Fruit fly (Drosophila melanogaster) whole organism, embryonic: Measurements from ENCODE around the gene Unc50.

Source experiments
- CG10366 ChIP-seq: fragments of 200-800 bp; sonication (Bioruptor generic); IDR thresholded peaks from 2 replicates; pipeline ENCODE4 v1.3.6; 2022; ENCODE audit warnings: missing biosample characterization, missing genetic modification characterization
- CG11085 ChIP-seq: fragments of 200-800 bp; sonication (Bioruptor generic); IDR thresholded peaks from 2 replicates; pipeline ENCODE4 v1.3.6; 2022; ENCODE audit warnings: missing biosample characterization, missing genetic modification characterization
- CG12769 ChIP-seq: fragments of 200-800 bp; sonication (Bioruptor generic); optimal IDR thresholded peaks from 2 replicates; lab custom pipeline; 2019; ENCODE audit warnings: missing biosample characterization, mild to moderate bottlenecking, missing genetic modification characterization, moderate library complexity
- CG12942 ChIP-seq: fragments of 200-800 bp; sonication (Bioruptor generic); optimal IDR thresholded peaks from 3 replicates; lab custom pipeline; 2016; ENCODE audit warnings: missing biosample characterization, missing genetic modification characterization
- CG13296 ChIP-seq: fragments of 200-800 bp; sonication (Bioruptor generic); optimal IDR thresholded peaks from 3 replicates; lab custom pipeline; 2018; ENCODE audit warnings: missing biosample characterization, mild to moderate bottlenecking, missing genetic modification characterization
- CG13424 ChIP-seq: fragments of 200-800 bp; sonication (Bioruptor generic); optimal IDR thresholded peaks from 2 replicates; lab custom pipeline; 2019; ENCODE audit warnings: missing biosample characterization, mild to moderate bottlenecking, missing genetic modification characterization, moderate library complexity
- CG15479 ChIP-seq: fragments of 200-800 bp; sonication (Bioruptor generic); optimal IDR thresholded peaks from 3 replicates; lab custom pipeline; 2019; ENCODE audit warnings: missing biosample characterization, mild to moderate bottlenecking, missing genetic modification characterization, moderate library complexity
- CG15696 ChIP-seq: fragments of 200-800 bp; sonication (Bioruptor generic); optimal IDR thresholded peaks from 2 replicates; lab custom pipeline; 2019; ENCODE audit warnings: missing biosample characterization, mild to moderate bottlenecking, missing genetic modification characterization, moderate library complexity
- CG16779 ChIP-seq: fragments of 200-800 bp; sonication (Bioruptor generic); IDR thresholded peaks from 2 replicates; pipeline ENCODE4 v1.3.6; 2022; ENCODE audit warnings: missing biosample characterization, missing genetic modification characterization
- CG17912 ChIP-seq: fragments of 200-800 bp; sonication (Bioruptor generic); optimal IDR thresholded peaks from 2 replicates; lab custom pipeline; 2018; ENCODE audit warnings: missing biosample characterization, mild to moderate bottlenecking, missing genetic modification characterization
- CG18011 ChIP-seq: fragments of 200-800 bp; sonication (Bioruptor generic); optimal IDR thresholded peaks from 2 replicates; lab custom pipeline; 2017; ENCODE audit warnings: missing biosample characterization, missing genetic modification characterization, mild to moderate bottlenecking, moderate library complexity, missing genotype
- CG2199 ChIP-seq: fragments of 200-800 bp; sonication (Bioruptor generic); IDR thresholded peaks from 3 replicates; pipeline ENCODE4 v1.3.6; 2022; ENCODE audit warnings: missing biosample characterization, missing genetic modification characterization
- CG3065 ChIP-seq: fragments of 200-800 bp; sonication (Bioruptor generic); optimal IDR thresholded peaks from 2 replicates; lab custom pipeline; 2016; ENCODE audit warnings: missing biosample characterization, missing genetic modification characterization
- CG3163 ChIP-seq: fragments of 200-800 bp; sonication (Bioruptor generic); optimal IDR thresholded peaks from 3 replicates; lab custom pipeline; 2016; ENCODE audit warnings: missing biosample characterization, missing genetic modification characterization
- CG3726 ChIP-seq: fragments of 200-800 bp; sonication (Bioruptor generic); IDR thresholded peaks from 3 replicates; pipeline ENCODE4, ENCODE4 v1.3.6; 2022; ENCODE audit warnings: missing biosample characterization, missing genetic modification characterization
- CG4404 ChIP-seq: fragments of 200-800 bp; sonication (Bioruptor generic); IDR thresholded peaks from 2 replicates; pipeline ENCODE4 v1.3.6; 2022; ENCODE audit warnings: missing biosample characterization, missing genetic modification characterization
- CG4424 ChIP-seq: fragments of 200-800 bp; sonication (Bioruptor generic); optimal IDR thresholded peaks from 3 replicates; lab custom pipeline; 2016; ENCODE audit warnings: missing biosample characterization, missing genetic modification characterization
- CG4617 ChIP-seq: fragments of 200-800 bp; sonication (Bioruptor generic); optimal IDR thresholded peaks from 3 replicates; lab custom pipeline; 2016; ENCODE audit warnings: missing biosample characterization, missing genetic modification characterization, borderline replicate concordance
- CG8478 ChIP-seq: fragments of >200 bp; optimal IDR thresholded peaks from 2 replicates; lab custom pipeline; 2018
- CG9215 ChIP-seq: fragments of 200-800 bp; sonication (Bioruptor generic); IDR thresholded peaks from 2 replicates; pipeline ENCODE4 v1.3.6; 2022; ENCODE audit warnings: missing biosample characterization, missing genetic modification characterization
- CTCF ChIP-seq: fragments of 200-800 bp; sonication (Bioruptor generic); optimal IDR thresholded peaks from 2 replicates; lab custom pipeline; 2017; ENCODE audit warnings: missing biosample characterization, mild to moderate bottlenecking, missing genetic modification characterization, moderate library complexity
- CrebB ChIP-seq: fragments of 200-800 bp; sonication (Bioruptor generic); optimal IDR thresholded peaks from 3 replicates; lab custom pipeline; 2018; ENCODE audit warnings: missing biosample characterization, mild to moderate bottlenecking, missing genetic modification characterization
- Fer3 ChIP-seq: fragments of 200-800 bp; sonication (Bioruptor generic); optimal IDR thresholded peaks from 2 replicates; lab custom pipeline; 2018; ENCODE audit warnings: missing biosample characterization, mild to moderate bottlenecking, missing genetic modification characterization, moderate library complexity
- HLH4C ChIP-seq: fragments of 200-800 bp; sonication (Bioruptor generic); IDR thresholded peaks from 3 replicates; pipeline ENCODE4 v1.3.6; 2022; ENCODE audit warnings: missing biosample characterization, missing genetic modification characterization; ENCODE audit not compliant: partially characterized antibody
- Mes4 ChIP-seq: fragments of 200-800 bp; sonication (Bioruptor generic); optimal IDR thresholded peaks from 2 replicates; lab custom pipeline; 2016; ENCODE audit warnings: missing biosample characterization, missing genetic modification characterization
- Nf-YB ChIP-seq: fragments of 200-800 bp; sonication (Bioruptor generic); optimal IDR thresholded peaks from 3 replicates; lab custom pipeline; 2019; ENCODE audit warnings: missing biosample characterization, mild to moderate bottlenecking, missing genetic modification characterization, moderate library complexity
- Rfx ChIP-seq: fragments of 200-800 bp; sonication (Bioruptor generic); IDR thresholded peaks from 2 replicates; pipeline ENCODE4 v1.3.6; 2022; ENCODE audit warnings: missing biosample characterization, missing genetic modification characterization
- Rx ChIP-seq: fragments of 200-800 bp; sonication (Bioruptor generic); IDR thresholded peaks from 2 replicates; pipeline ENCODE4 v1.3.6; 2022; ENCODE audit warnings: missing biosample characterization, missing genetic modification characterization
- Sox102F ChIP-seq: fragments of 200-800 bp; sonication (Bioruptor generic); optimal IDR thresholded peaks from 2 replicates; lab custom pipeline; 2018; ENCODE audit warnings: missing biosample characterization, mild to moderate bottlenecking, missing genetic modification characterization, moderate library complexity
- ato ChIP-seq: fragments of 200-800 bp; sonication (Bioruptor generic); IDR thresholded peaks from 2 replicates; pipeline ENCODE4 v1.3.6; 2022; ENCODE audit warnings: missing biosample characterization, missing genetic modification characterization; ENCODE audit not compliant: partially characterized antibody
- chinmo ChIP-seq: fragments of 200-800 bp; sonication (Bioruptor generic); IDR thresholded peaks from 4 replicates; pipeline ENCODE4 v1.3.6; 2022; ENCODE audit warnings: missing biosample characterization, missing genetic modification characterization; ENCODE audit not compliant: partially characterized antibody
- ci ChIP-seq: fragments of 200-800 bp; sonication (Bioruptor generic); IDR thresholded peaks from 3 replicates; pipeline ENCODE4 v1.3.6; 2022; ENCODE audit warnings: missing biosample characterization, missing genetic modification characterization
- cwo ChIP-seq: fragments of 200-800 bp; sonication (Bioruptor generic); optimal IDR thresholded peaks from 3 replicates; lab custom pipeline; 2017; ENCODE audit warnings: missing biosample characterization, missing genetic modification characterization, mild to moderate bottlenecking, moderate library complexity, missing genetic modification reagents
- danr ChIP-seq: fragments of 200-800 bp; sonication (Bioruptor generic); IDR thresholded peaks from 2 replicates; pipeline ENCODE4 v1.3.6; 2022; ENCODE audit warnings: missing biosample characterization, missing genetic modification characterization
- dm ChIP-seq: fragments of 200-800 bp; sonication (Bioruptor generic); optimal IDR thresholded peaks from 3 replicates; lab custom pipeline; 2016; ENCODE audit warnings: missing biosample characterization, missing genetic modification characterization
- gce ChIP-seq: fragments of 200-800 bp; sonication (Bioruptor generic); IDR thresholded peaks from 3 replicates; pipeline ENCODE4 v1.3.6; 2022; ENCODE audit warnings: missing biosample characterization, missing genetic modification characterization
- nom ChIP-seq: fragments of 200-800 bp; sonication (Bioruptor generic); optimal IDR thresholded peaks from 2 replicates; lab custom pipeline; 2017; ENCODE audit warnings: missing biosample characterization, missing genetic modification characterization, mild to moderate bottlenecking, moderate library complexity, missing genetic modification reagents
- odd ChIP-seq: fragments of 200-800 bp; sonication (Bioruptor generic); optimal IDR thresholded peaks from 2 replicates; lab custom pipeline; 2017; ENCODE audit warnings: missing biosample characterization, mild to moderate bottlenecking, missing genetic modification characterization
- pho ChIP-seq: fragments of 200-800 bp; sonication (Bioruptor generic); optimal IDR thresholded peaks from 2 replicates; lab custom pipeline; 2016; ENCODE audit warnings: missing biosample characterization, missing genetic modification characterization
- pros ChIP-seq: fragments of 200-800 bp; sonication (Bioruptor generic); optimal IDR thresholded peaks from 3 replicates; lab custom pipeline; 2019; ENCODE audit warnings: missing biosample characterization, mild to moderate bottlenecking, missing genetic modification characterization, moderate library complexity
- row ChIP-seq: fragments of 200-800 bp; sonication (Bioruptor generic); IDR thresholded peaks from 3 replicates; pipeline ENCODE4 v1.3.6; 2022; ENCODE audit warnings: missing biosample characterization, missing genetic modification characterization
- sd ChIP-seq: fragments of 200-800 bp; sonication (Bioruptor generic); optimal IDR thresholded peaks from 3 replicates; lab custom pipeline; 2018; ENCODE audit warnings: missing biosample characterization, mild to moderate bottlenecking, missing genetic modification characterization, moderate library complexity
- sens ChIP-seq: fragments of 200-800 bp; sonication (Bioruptor generic); peaks from one replicate; lab custom pipeline; 2016; ENCODE audit warnings: missing biosample characterization, missing genetic modification characterization
- slou ChIP-seq: fragments of 200-800 bp; sonication (Bioruptor generic); optimal IDR thresholded peaks from 3 replicates; lab custom pipeline; 2016; ENCODE audit warnings: missing biosample characterization, missing genetic modification characterization
- sna ChIP-seq: fragments of 200-800 bp; sonication (Bioruptor generic); IDR thresholded peaks from 2 replicates; pipeline ENCODE4 v1.3.6; 2022; ENCODE audit warnings: missing biosample characterization, missing genetic modification characterization; ENCODE audit not compliant: partially characterized antibody
- sob ChIP-seq: fragments of 200-800 bp; sonication (Bioruptor generic); IDR thresholded peaks from 2 replicates; pipeline ENCODE4 v1.3.6; 2022; ENCODE audit warnings: missing biosample characterization, missing genetic modification characterization
- tin ChIP-seq: fragments of 200-800 bp; sonication (Bioruptor generic); optimal IDR thresholded peaks from 3 replicates; lab custom pipeline; 2016; ENCODE audit warnings: missing biosample characterization, missing genetic modification characterization
- unpg ChIP-seq: fragments of 200-800 bp; sonication (Bioruptor generic); optimal IDR thresholded peaks from 3 replicates; lab custom pipeline; 2018; ENCODE audit warnings: missing biosample characterization, mild to moderate bottlenecking, missing genetic modification characterization, moderate library complexity
- usp ChIP-seq: fragments of >200 bp; optimal IDR thresholded peaks from 2 replicates; lab custom pipeline; 2017; ENCODE audit warnings: missing biosample characterization, missing genetic modification characterization
- z ChIP-seq: fragments of 200-800 bp; sonication (Bioruptor generic); IDR thresholded peaks from 3 replicates; pipeline ENCODE4 v1.3.6; 2022; ENCODE audit warnings: missing biosample characterization, missing genetic modification characterization

The Unc50 gene

dm6 chr3R:8659907-8660660, 16.3 kb downstream of the Unc50 start (continued):
- TF ChIP-seq CG12769 (tag; lab: Kevin White, UChicago), result peak; percentile 71
- peak; percentile 10 for TF ChIP-seq nom (GFP tag; lab: Kevin White, UChicago)
- peak; percentile 67 for TF ChIP-seq CG15479 (GFP tag; lab: Kevin White, UChicago)
- peak; percentile 22 for TF ChIP-seq CG18011
- TF ChIP-seq HLH4C, result peak; percentile 88
- peak; percentile 72 for TF ChIP-seq pho
- TF ChIP-seq CG4404 (GFP tag; lab: Robert Waterston, UW), result no peak
- TF ChIP-seq pros, result peak; percentile 35
- peak; percentile 81; the same call in 1 of the 3 replicates for TF ChIP-seq CG2199
- no peak for TF ChIP-seq CG8478 (lab: Kevin White, UChicago)
- peak; percentile 77 for TF ChIP-seq CG4617 (GFP tag; lab: Kevin White, UChicago)
- TF ChIP-seq CG13424 (tag; lab: Kevin White, UChicago), result peak; percentile 46
- no peak for TF ChIP-seq CG3726
- peak; percentile 71; the same call in 1 of the 3 replicates for TF ChIP-seq ci (GFP tag; lab: Robert Waterston, UW)
- TF ChIP-seq dm (GFP tag; lab: Kevin White, UChicago), result peak; percentile 99
- no peak for TF ChIP-seq CG11085
- TF ChIP-seq Nf-YB (GFP tag; lab: Kevin White, UChicago), result no peak
- 0 out of 2 replicates have a peak, but pooled peaks have one; percentile 57 for TF ChIP-seq CG16779
- no peak for TF ChIP-seq CG9215 (GFP tag; lab: Robert Waterston, UW)
- peak; percentile 46 for TF ChIP-seq slou
- peak; percentile 12 for TF ChIP-seq CG13296 (GFP tag; lab: Kevin White, UChicago)
- peak; percentile 45 for TF ChIP-seq CG3065
- peak; percentile 17 for TF ChIP-seq CG4424 (GFP tag; lab: Kevin White, UChicago)
- TF ChIP-seq CG17912 (GFP tag; lab: Kevin White, UChicago), result peak; percentile 32
- peak; percentile 81 for TF ChIP-seq sna (GFP tag; lab: Robert Waterston, UW)
- TF ChIP-seq sob (GFP tag; lab: Robert Waterston, UW), result peak; percentile 77
- peak; percentile 37 for TF ChIP-seq tin (GFP tag; lab: Kevin White, UChicago)
- TF ChIP-seq odd, result peak; percentile 21
- peak; percentile 83 for TF ChIP-seq Rfx (GFP tag; lab: Robert Waterston, UW)
- TF ChIP-seq CG12942 (GFP tag; lab: Kevin White, UChicago), result peak; percentile 30
- TF ChIP-seq Mes4 (GFP tag; lab: Kevin White, UChicago), result peak; percentile 26
- peak; percentile 88 for TF ChIP-seq ato (GFP tag; lab: Robert Waterston, UW)
- TF ChIP-seq sd (tag; lab: Kevin White, UChicago), result peak; percentile 25
- TF ChIP-seq Rx (GFP tag; lab: Robert Waterston, UW), result no peak
- TF ChIP-seq cwo (GFP tag; lab: Kevin White, UChicago), result peak; percentile 49
- TF ChIP-seq usp (GFP tag; lab: Kevin White, UChicago), result no peak
- TF ChIP-seq CG15696 (tag; lab: Kevin White, UChicago), result no peak
- TF ChIP-seq row, result peak; percentile 55
- peak; percentile 67 for TF ChIP-seq CrebB
- peak; percentile 93 for TF ChIP-seq sens
- peak; percentile 93; the same call in 3 of the 4 replicates for TF ChIP-seq chinmo (GFP tag; lab: Robert Waterston, UW)
- no peak for TF ChIP-seq CG10366 (GFP tag; lab: Robert Waterston, UW)
- peak; percentile 52 for TF ChIP-seq CG3163
- TF ChIP-seq danr (GFP tag; lab: Robert Waterston, UW), result no peak
- TF ChIP-seq Sox102F (GFP tag; lab: Kevin White, UChicago), result no peak
- TF ChIP-seq unpg, result peak; percentile 40
- peak; percentile 31 for TF ChIP-seq Fer3 (tag; lab: Kevin White, UChicago)
- TF ChIP-seq z (GFP tag; lab: Robert Waterston, UW), result no peak
- TF ChIP-seq CTCF, result peak; percentile 69
- peak; percentile 49; the same call in 1 of the 3 replicates for TF ChIP-seq gce (GFP tag; lab: Robert Waterston, UW)
